Worm (Caenorhabditis elegans) whole organism, young adult: ENCODE data around the gene parp-2.

ENCODE experiments used
- chd-7 ChIP-seq: sonication (generic microtip); optimal IDR thresholded peaks from 2 replicates; lab custom pipeline; 2016; ENCODE audit warnings: mild to moderate bottlenecking, missing genetic modification characterization, moderate library complexity, missing compliant biosample characterization
- snpc-4 ChIP-seq, 5 experiments: fragments of 150-350 bp in 1 of 5; sonication (generic microtip) in 4 of 5; optimal IDR thresholded peaks; 2 replicates each; lab custom pipeline; 2014 to 2018; ENCODE audit warnings: missing genetic modification characterization in 5 of 5, missing biosample characterization in 3 of 5, antibody characterized with exemption in 2 of 5, mild to moderate bottlenecking in 2 of 5, missing compliant biosample characterization in 2 of 5, missing genotype in 2 of 5, moderate library complexity in 2 of 5, missing genetic modification reagents in 1 of 5

ce11 chrII:9605336-9605735, 12.5 kb downstream of the parp-2 start, which contains the start of gene nhr-19:
- TF ChIP-seq snpc-4 (GFP tag; optimal IDR thresholded peaks at IDR 0.05; lab: Kevin White, UChicago) (no peak), snpc-4 (tag; optimal IDR thresholded peaks at IDR 0.05; lab: Kevin White, UChicago) (no peak), chd-7 (no peak)
